Worm (Caenorhabditis elegans) whole organism, L4 larva: ENCODE measurements around the gene dct-6.

Experiments used
- F10B5.3 ChIP-seq: sonication (generic microtip); optimal IDR thresholded peaks from 2 replicates; lab custom pipeline; 2016; ENCODE audit warnings: mild to moderate bottlenecking, missing genetic modification characterization, missing compliant biosample characterization
- F26F4.8 ChIP-seq: fragments of 200-800 bp; sonication (Bioruptor generic); conservative IDR thresholded peaks from 2 replicates; pipeline ENCODE4 v1.3.6; 2022; ENCODE audit warnings: missing genetic modification characterization, missing compliant biosample characterization
- F49E8.2 ChIP-seq: sonication (generic microtip); optimal IDR thresholded peaks from 2 replicates; lab custom pipeline; 2016; ENCODE audit warnings: missing compliant biosample characterization, mild to moderate bottlenecking, missing genetic modification characterization, borderline replicate concordance
- T26A8.4 ChIP-seq: fragments of 200-800 bp; sonication (Bioruptor generic); IDR thresholded peaks from 2 replicates; pipeline ENCODE4 v1.3.6; 2022; ENCODE audit warnings: missing genetic modification characterization, missing compliant biosample characterization
- ZK546.5 ChIP-seq, 2 experiments: sonication (generic microtip); optimal IDR thresholded peaks; 2 replicates each; lab custom pipeline; 2017; ENCODE audit warnings: missing biosample characterization in 2 of 2, missing genetic modification characterization in 2 of 2
- aha-1 ChIP-seq: fragments of 150-350 bp; peaks from one replicate; lab custom pipeline; 2014; ENCODE audit warnings: missing biosample characterization, missing genetic modification characterization
- aly-2 ChIP-seq: sonication (generic microtip); optimal IDR thresholded peaks from 2 replicates; lab custom pipeline; 2018; ENCODE audit warnings: missing biosample characterization, missing genetic modification characterization
- ama-1 ChIP-seq: fragments of 150-350 bp; optimal IDR thresholded peaks from 2 replicates; lab custom pipeline; 2014; ENCODE audit warnings: inconsistent platforms, mixed read lengths
- arid-1 ChIP-seq: fragments of 200-800 bp; sonication (Bioruptor generic); conservative IDR thresholded peaks from 2 replicates; pipeline ENCODE4 v1.3.6; 2022; ENCODE audit warnings: missing genetic modification reagents, missing genetic modification characterization, missing compliant biosample characterization
- attf-4 ChIP-seq: sonication (generic microtip); optimal IDR thresholded peaks from 3 replicates; lab custom pipeline; 2017; ENCODE audit warnings: missing biosample characterization, missing genetic modification characterization
- ceh-20 ChIP-seq: fragments of 200-800 bp; sonication (Bioruptor generic); IDR thresholded peaks from 2 replicates; pipeline ENCODE4 v1.3.6; 2022; ENCODE audit warnings: missing genetic modification reagents, missing genetic modification characterization, missing compliant biosample characterization
- ceh-44 ChIP-seq: fragments of 200-800 bp; sonication (Bioruptor generic); IDR thresholded peaks from 2 replicates; pipeline ENCODE4 v1.3.6; 2022; ENCODE audit warnings: missing genetic modification reagents, missing genetic modification characterization, missing compliant biosample characterization
- cey-2 ChIP-seq: sonication (generic microtip); optimal IDR thresholded peaks from 3 replicates; lab custom pipeline; 2017; ENCODE audit warnings: missing genetic modification characterization, mild to moderate bottlenecking, missing compliant biosample characterization, antibody characterized with exemption, borderline replicate concordance; ENCODE audit not compliant: insufficient read depth
- ctbp-1 ChIP-seq: fragments of 200-800 bp; sonication (Bioruptor generic); IDR thresholded peaks from 2 replicates; pipeline ENCODE4 v1.3.6; 2022; ENCODE audit warnings: missing genetic modification reagents, missing genetic modification characterization, missing compliant biosample characterization
- daf-12 ChIP-seq: fragments of 150-350 bp; optimal IDR thresholded peaks from 2 replicates; lab custom pipeline; 2014; ENCODE audit warnings: missing biosample characterization, missing genetic modification reagents, missing genetic modification characterization
- daf-8 ChIP-seq: fragments of 200-800 bp; sonication (Bioruptor generic); IDR thresholded peaks from 2 replicates; pipeline ENCODE4 v1.3.6; 2022; ENCODE audit warnings: missing genetic modification characterization, missing compliant biosample characterization
- dmd-8 ChIP-seq: fragments of 200-800 bp; sonication (Bioruptor generic); IDR thresholded peaks from 2 replicates; pipeline ENCODE4 v1.3.6; 2022; ENCODE audit warnings: missing genetic modification characterization, missing compliant biosample characterization
- dve-1 ChIP-seq: sonication (generic microtip); optimal IDR thresholded peaks from 2 replicates; lab custom pipeline; 2017; ENCODE audit warnings: antibody characterized with exemption, mild to moderate bottlenecking, missing genetic modification characterization, missing compliant biosample characterization; ENCODE audit not compliant: insufficient read depth
- egl-43 ChIP-seq: fragments of 200-800 bp; sonication (Bioruptor generic); IDR thresholded peaks from 2 replicates; pipeline ENCODE4 v1.3.6; 2022; ENCODE audit warnings: missing genetic modification reagents, missing genetic modification characterization, missing compliant biosample characterization
- fkh-10 ChIP-seq: fragments of 150-350 bp; optimal IDR thresholded peaks from 2 replicates; lab custom pipeline; 2014; ENCODE audit warnings: missing biosample characterization, missing genetic modification reagents, missing genetic modification characterization
- fos-1 ChIP-seq: fragments of 150-350 bp; optimal IDR thresholded peaks from 2 replicates; lab custom pipeline; 2014; ENCODE audit warnings: missing biosample characterization, missing genetic modification characterization
- gei-8 ChIP-seq: fragments of 200-800 bp; sonication (Bioruptor generic); optimal IDR thresholded peaks from 2 replicates; lab custom pipeline; 2018; ENCODE audit warnings: mild to moderate bottlenecking, missing genetic modification characterization, missing compliant biosample characterization
- hlh-30 ChIP-seq: sonication (generic microtip); optimal IDR thresholded peaks from 2 replicates; lab custom pipeline; 2017; ENCODE audit warnings: antibody characterized with exemption, mild to moderate bottlenecking, missing genetic modification characterization, missing compliant biosample characterization; ENCODE audit not compliant: insufficient read depth
- jun-1 ChIP-seq: fragments of 150-350 bp; optimal IDR thresholded peaks from 2 replicates; lab custom pipeline; 2014; ENCODE audit warnings: missing biosample characterization, missing genetic modification reagents, missing genetic modification characterization
- lin-13 ChIP-seq: fragments of 150-350 bp; optimal IDR thresholded peaks from 2 replicates; lab custom pipeline; 2014; ENCODE audit warnings: missing biosample characterization, missing genetic modification reagents, missing genetic modification characterization
- lin-39 ChIP-seq: fragments of 150-350 bp; optimal IDR thresholded peaks from 2 replicates; lab custom pipeline; 2014; ENCODE audit warnings: missing biosample characterization, missing genetic modification reagents, missing genetic modification characterization
- lir-3 ChIP-seq: sonication (generic microtip); optimal IDR thresholded peaks from 2 replicates; lab custom pipeline; 2016; ENCODE audit warnings: mild to moderate bottlenecking, missing genetic modification characterization, missing compliant biosample characterization
- lsy-2 ChIP-seq, 2 experiments: fragments of 150-350 bp in 1 of 2; sonication (generic microtip) in 1 of 2; optimal IDR thresholded peaks; 2 replicates each; lab custom pipeline; 2014 to 2017; ENCODE audit warnings: missing biosample characterization in 2 of 2, missing genetic modification characterization in 2 of 2
- madf-9 ChIP-seq: fragments of 200-800 bp; sonication (Bioruptor generic); conservative IDR thresholded peaks from 2 replicates; pipeline ENCODE4 v1.3.6; 2022; ENCODE audit warnings: missing genetic modification reagents, missing genetic modification characterization, missing compliant biosample characterization
- mdl-1 ChIP-seq, 2 experiments: fragments of 150-350 bp in 1 of 2; sonication (generic microtip) in 1 of 2; optimal IDR thresholded peaks; 2 replicates each; lab custom pipeline; 2014 to 2017; ENCODE audit warnings: missing biosample characterization in 2 of 2, missing genetic modification characterization in 2 of 2
- mdt-29 ChIP-seq: fragments of 200-800 bp; sonication (Bioruptor generic); IDR thresholded peaks from 2 replicates; pipeline ENCODE4 v1.3.6; 2022; ENCODE audit warnings: missing genetic modification reagents, missing genetic modification characterization, missing compliant biosample characterization
- mxl-3 ChIP-seq: fragments of 200-800 bp; sonication (Bioruptor generic); optimal IDR thresholded peaks from 2 replicates; lab custom pipeline; 2018; ENCODE audit warnings: mild to moderate bottlenecking, missing genetic modification characterization, missing compliant biosample characterization
- nhr-10 ChIP-seq: fragments of 150-350 bp; optimal IDR thresholded peaks from 2 replicates; lab custom pipeline; 2014; ENCODE audit warnings: missing biosample characterization, missing genetic modification characterization
- nhr-111 ChIP-seq: fragments of 200-800 bp; sonication (Bioruptor generic); optimal IDR thresholded peaks from 2 replicates; lab custom pipeline; 2018; ENCODE audit warnings: mild to moderate bottlenecking, missing genetic modification characterization, missing compliant biosample characterization
- nhr-28 ChIP-seq: fragments of 150-350 bp; optimal IDR thresholded peaks from 2 replicates; lab custom pipeline; 2014; ENCODE audit warnings: missing biosample characterization, missing genetic modification characterization
- nhr-48 ChIP-seq: sonication (generic microtip); optimal IDR thresholded peaks from 2 replicates; lab custom pipeline; 2016; ENCODE audit warnings: mild to moderate bottlenecking, missing genetic modification characterization, missing compliant biosample characterization
- nhr-6 ChIP-seq: fragments of 150-350 bp; optimal IDR thresholded peaks from 2 replicates; lab custom pipeline; 2014; ENCODE audit warnings: missing biosample characterization, missing genetic modification characterization
- nhr-77 ChIP-seq: fragments of 150-350 bp; optimal IDR thresholded peaks from 2 replicates; lab custom pipeline; 2014; ENCODE audit warnings: missing biosample characterization, missing genetic modification characterization
- php-3 ChIP-seq: fragments of 200-800 bp; sonication (Bioruptor generic); IDR thresholded peaks from 2 replicates; pipeline ENCODE4 v1.3.6; 2022; ENCODE audit warnings: missing genetic modification reagents, missing genetic modification characterization, missing compliant biosample characterization
- pqm-1 ChIP-seq: sonication (generic microtip); optimal IDR thresholded peaks from 2 replicates; lab custom pipeline; 2017; ENCODE audit warnings: missing biosample characterization, missing genetic modification characterization
- saeg-2 ChIP-seq: fragments of 200-800 bp; sonication (Bioruptor generic); IDR thresholded peaks from 2 replicates; pipeline ENCODE4 v1.3.6; 2022; ENCODE audit warnings: missing genetic modification reagents, missing genetic modification characterization, missing compliant biosample characterization
- sdz-12 ChIP-seq: fragments of 200-800 bp; sonication (Bioruptor generic); optimal IDR thresholded peaks from 2 replicates; lab custom pipeline; 2018; ENCODE audit warnings: mild to moderate bottlenecking, missing genetic modification characterization, missing compliant biosample characterization
- skn-1 ChIP-seq: fragments of 150-350 bp; optimal IDR thresholded peaks from 2 replicates; lab custom pipeline; 2014; ENCODE audit warnings: missing biosample characterization, missing genetic modification characterization
- spr-1 ChIP-seq: sonication (generic microtip); optimal IDR thresholded peaks from 2 replicates; lab custom pipeline; 2016; ENCODE audit warnings: mild to moderate bottlenecking, missing genetic modification characterization, missing compliant biosample characterization
- spr-3 ChIP-seq: fragments of 200-800 bp; sonication (Bioruptor generic); optimal IDR thresholded peaks from 2 replicates; lab custom pipeline; 2018; ENCODE audit warnings: mild to moderate bottlenecking, missing genetic modification characterization, missing compliant biosample characterization
- tra-1 ChIP-seq: fragments of 200-800 bp; sonication (Bioruptor generic); IDR thresholded peaks from 2 replicates; pipeline ENCODE4 v1.3.6; 2022; ENCODE audit warnings: missing genetic modification reagents, missing genetic modification characterization, missing compliant biosample characterization
- unc-39 ChIP-seq: sonication (generic microtip); optimal IDR thresholded peaks from 2 replicates; lab custom pipeline; 2017; ENCODE audit warnings: missing biosample characterization, missing genetic modification characterization
- unc-62 ChIP-seq, 3 experiments: fragments of 150-350 bp in 1 of 3; sonication (generic microtip); optimal IDR thresholded peaks in 2 of 3; peaks in 1 of 3; 1 replicate in 1 of 3; 2 replicates in 2 of 3; lab custom pipeline; 2014 to 2017; ENCODE audit warnings: missing biosample characterization in 3 of 3, missing genetic modification characterization in 3 of 3, missing genetic modification reagents in 3 of 3, missing genotype in 1 of 3
- zfp-2 ChIP-seq: sonication (generic microtip); optimal IDR thresholded peaks from 2 replicates; lab custom pipeline; 2016; ENCODE audit warnings: mild to moderate bottlenecking, missing genetic modification characterization, missing compliant biosample characterization
- zip-11 ChIP-seq: fragments of 200-800 bp; sonication (Bioruptor generic); IDR thresholded peaks from 2 replicates; pipeline ENCODE4 v1.3.6; 2022; ENCODE audit warnings: missing genetic modification characterization, missing compliant biosample characterization
- zip-2 ChIP-seq: fragments of 150-350 bp; optimal IDR thresholded peaks from 2 replicates; lab custom pipeline; 2014; ENCODE audit warnings: missing biosample characterization, missing genetic modification characterization
- ztf-11 ChIP-seq: fragments of 150-350 bp; optimal IDR thresholded peaks from 2 replicates; lab custom pipeline; 2014; ENCODE audit warnings: missing biosample characterization, missing genetic modification characterization

The dct-6 gene

ce11 chrIII:5938013-5938412 lies 28.2 kb upstream of the dct-6 start (continued):
- TF ChIP-seq nhr-111 (GFP tag; lab: Kevin White, UChicago) (no peak), pqm-1 (tag; lab: Kevin White, UChicago) (no peak), arid-1 (GFP tag; lab: Robert Waterston, UW) (peak; percentile 9; the same call in 1 of the 2 replicates), lir-3 (no peak), zfp-2 (tag; lab: Kevin White, UChicago) (no peak), spr-1 (peak; percentile 54), saeg-2 (GFP tag; lab: Robert Waterston, UW) (0 out of 2 replicates have a peak, but pooled peaks have one; percentile 54), ama-1 (lab: Kevin White, UChicago) (peak; percentile 56), unc-39 (tag; lab: Kevin White, UChicago) (no peak), ceh-44 (GFP tag; lab: Robert Waterston, UW) (no peak), php-3 (GFP tag; lab: Robert Waterston, UW) (no peak), nhr-28 (tag; lab: Kevin White, UChicago) (peak; percentile 85), lin-39 (tag; lab: Kevin White, UChicago) (peak; percentile 64), jun-1 (tag; lab: Kevin White, UChicago) (no peak), T26A8.4 (peak; percentile 67; the same call in 1 of the 2 replicates), aha-1 (tag; lab: Kevin White, UChicago) (peak; percentile 70), gei-8 (no peak), zip-2 (tag; lab: Kevin White, UChicago) (peak; percentile 14), fkh-10 (GFP tag; lab: Kevin White, UChicago) (no peak), ZK546.5 (tag; optimal IDR thresholded peaks at IDR 0.05; lab: Kevin White, UChicago) (no peak), egl-43 (GFP tag; lab: Robert Waterston, UW) (no peak), tra-1 (GFP tag; lab: Robert Waterston, UW) (0 out of 2 replicates have a peak, but pooled peaks have one; percentile 11), unc-62 (GFP tag; optimal IDR thresholded peaks at IDR 0.05 in 1 of 2; lab: Kevin White, UChicago) (peak in 1 of 2 experiments; percentile 99), unc-62 (tag; optimal IDR thresholded peaks at IDR 0.05; lab: Kevin White, UChicago) (no peak), nhr-77 (tag; lab: Kevin White, UChicago) (peak; percentile 12), nhr-48 (tag; lab: Kevin White, UChicago) (peak; percentile 84), lsy-2 (tag; optimal IDR thresholded peaks at IDR 0.05; lab: Kevin White, UChicago) (peak; percentile 35 to 72), nhr-6 (peak; percentile 34), ceh-20 (GFP tag; lab: Robert Waterston, UW) (peak; percentile 67), spr-3 (GFP tag; lab: Kevin White, UChicago) (no peak), mdt-29 (no peak), mdl-1 (tag; optimal IDR thresholded peaks at IDR 0.05; lab: Kevin White, UChicago) (peak; percentile 13 to 81), hlh-30 (peak; percentile 93), aly-2 (no peak), dve-1 (tag; lab: Kevin White, UChicago) (peak; percentile 91), nhr-10 (no peak), F49E8.2 (tag; lab: Kevin White, UChicago) (no peak), sdz-12 (GFP tag; lab: Kevin White, UChicago) (no peak), dmd-8 (GFP tag; lab: Robert Waterston, UW) (no peak), madf-9 (GFP tag; lab: Robert Waterston, UW) (no peak), fos-1 (no peak), ztf-11 (tag; lab: Kevin White, UChicago) (no peak), daf-8 (no peak), daf-12 (no peak), attf-4 (tag; lab: Kevin White, UChicago) (no peak), mxl-3 (GFP tag; lab: Kevin White, UChicago) (peak; percentile 83), lin-13 (GFP tag; lab: Kevin White, UChicago) (no peak), skn-1 (tag; lab: Kevin White, UChicago) (no peak), ctbp-1 (GFP tag; lab: Robert Waterston, UW) (peak; percentile 63; the same call in 1 of the 2 replicates), F10B5.3 (no peak), F26F4.8 (GFP tag; lab: Robert Waterston, UW) (no peak), zip-11 (no peak), cey-2 (tag; lab: Kevin White, UChicago) (peak; percentile 85)
